Worm (Caenorhabditis elegans) whole organism, young adult: Measurements from ENCODE around the gene tre-2.

ENCODE experiments used
- B0336.3 ChIP-seq: fragments of 200-800 bp; sonication (Bioruptor generic); IDR thresholded peaks from 2 replicates; pipeline ENCODE4 v1.3.6; 2022; ENCODE audit warnings: missing genetic modification characterization, missing compliant biosample characterization
- C17E4.6 ChIP-seq: fragments of 200-800 bp; sonication (Bioruptor generic); IDR thresholded peaks from 2 replicates; pipeline ENCODE4 v1.3.6; 2022; ENCODE audit warnings: missing genetic modification reagents, missing genetic modification characterization, missing compliant biosample characterization
- F22D6.2 ChIP-seq: sonication (generic microtip); optimal IDR thresholded peaks from 2 replicates; lab custom pipeline; 2016; ENCODE audit warnings: mild to moderate bottlenecking, missing genetic modification characterization, missing compliant biosample characterization
- F23B12.7 ChIP-seq: sonication (generic microtip); optimal IDR thresholded peaks from 2 replicates; lab custom pipeline; 2017; ENCODE audit warnings: missing genetic modification characterization, mild to moderate bottlenecking, missing compliant biosample characterization, antibody characterized with exemption, moderate library complexity; ENCODE audit not compliant: insufficient read depth
- F33H1.4 ChIP-seq: fragments of 200-800 bp; sonication (Bioruptor generic); IDR thresholded peaks from 2 replicates; pipeline ENCODE4 v1.3.6; 2022; ENCODE audit warnings: missing genetic modification reagents, missing genetic modification characterization, missing compliant biosample characterization
- F57A8.1 ChIP-seq: fragments of 200-800 bp; sonication (Bioruptor generic); optimal IDR thresholded peaks from 2 replicates; lab custom pipeline; 2018; ENCODE audit warnings: mild to moderate bottlenecking, missing genetic modification characterization, moderate library complexity, missing compliant biosample characterization
- F57C9.4 ChIP-seq: sonication (generic microtip); optimal IDR thresholded peaks from 2 replicates; lab custom pipeline; 2017; ENCODE audit warnings: mild to moderate bottlenecking, missing genetic modification characterization, missing compliant biosample characterization
- T26A5.8 ChIP-seq: sonication (generic microtip); optimal IDR thresholded peaks from 2 replicates; lab custom pipeline; 2016; ENCODE audit warnings: missing genetic modification characterization, missing compliant biosample characterization
- Y53F4B.3 ChIP-seq: fragments of 200-800 bp; sonication (Bioruptor generic); IDR thresholded peaks from 2 replicates; pipeline ENCODE4 v1.3.6; 2022; ENCODE audit warnings: missing genetic modification reagents, missing genetic modification characterization, missing compliant biosample characterization
- Y53G8AR.9 ChIP-seq: fragments of 200-800 bp; sonication (Bioruptor generic); conservative IDR thresholded peaks from 2 replicates; pipeline ENCODE4 v1.3.6; 2022; ENCODE audit warnings: missing genetic modification reagents, missing genetic modification characterization, missing compliant biosample characterization
- aptf-2 ChIP-seq: fragments of 200-800 bp; sonication (Bioruptor generic); conservative IDR thresholded peaks from 2 replicates; pipeline ENCODE4 v1.3.6; 2022; ENCODE audit warnings: missing genetic modification reagents, missing genetic modification characterization, missing compliant biosample characterization
- attf-5 ChIP-seq: fragments of 200-800 bp; sonication (Bioruptor generic); optimal IDR thresholded peaks from 2 replicates; lab custom pipeline; 2018; ENCODE audit warnings: mild to moderate bottlenecking, missing genetic modification characterization, missing compliant biosample characterization
- bed-1 ChIP-seq: fragments of 200-800 bp; sonication (Bioruptor generic); IDR thresholded peaks from 2 replicates; pipeline ENCODE4 v1.3.6; 2022; ENCODE audit warnings: missing genetic modification reagents, missing genetic modification characterization, missing compliant biosample characterization
- cebp-1 ChIP-seq, 2 experiments: fragments of 200-800 bp in 1 of 2; sonication (Bioruptor generic) in 1 of 2; sonication (generic microtip) in 1 of 2; IDR thresholded peaks in 1 of 2; optimal IDR thresholded peaks in 1 of 2; 2 replicates each; pipeline versions ENCODE4 v1.3.6 to Lab custom; 2017 to 2022; ENCODE audit warnings: missing compliant biosample characterization in 2 of 2, missing genetic modification characterization in 2 of 2, mild to moderate bottlenecking in 1 of 2, missing genetic modification reagents in 1 of 2, moderate library complexity in 1 of 2
- ceh-40 ChIP-seq: fragments of 200-800 bp; sonication (Bioruptor generic); IDR thresholded peaks from 2 replicates; pipeline ENCODE4 v1.3.6; 2022; ENCODE audit warnings: missing genetic modification characterization, missing compliant biosample characterization
- ceh-79 ChIP-seq: sonication (generic microtip); optimal IDR thresholded peaks from 2 replicates; lab custom pipeline; 2017; ENCODE audit warnings: mild to moderate bottlenecking, missing genetic modification characterization, missing compliant biosample characterization
- ceh-91 ChIP-seq: fragments of 200-800 bp; sonication (Bioruptor generic); IDR thresholded peaks from 2 replicates; pipeline ENCODE4 v1.3.6; 2022; ENCODE audit warnings: missing genetic modification reagents, missing genetic modification characterization, missing compliant biosample characterization
- chd-7 ChIP-seq: sonication (generic microtip); optimal IDR thresholded peaks from 2 replicates; lab custom pipeline; 2016; ENCODE audit warnings: mild to moderate bottlenecking, missing genetic modification characterization, moderate library complexity, missing compliant biosample characterization
- egl-18 ChIP-seq: fragments of 200-800 bp; sonication (Bioruptor generic); IDR thresholded peaks from 2 replicates; pipeline ENCODE4 v1.3.6; 2022; ENCODE audit warnings: missing genetic modification reagents, missing genetic modification characterization, missing compliant biosample characterization
- egrh-3 ChIP-seq: fragments of 200-800 bp; sonication (Bioruptor generic); IDR thresholded peaks from 2 replicates; pipeline ENCODE4 v1.3.6; 2022; ENCODE audit warnings: missing genetic modification reagents, missing genetic modification characterization, missing compliant biosample characterization
- ets-4 ChIP-seq: fragments of 200-800 bp; sonication (Bioruptor generic); optimal IDR thresholded peaks from 2 replicates; lab custom pipeline; 2018; ENCODE audit warnings: mild to moderate bottlenecking, missing genetic modification characterization, missing compliant biosample characterization
- hlh-12 ChIP-seq: sonication (generic microtip); optimal IDR thresholded peaks from 2 replicates; lab custom pipeline; 2016; ENCODE audit warnings: missing genetic modification characterization, missing compliant biosample characterization
- hsf-1 ChIP-seq: fragments of 200-800 bp; sonication (Bioruptor generic); IDR thresholded peaks from 2 replicates; pipeline ENCODE4 v1.3.6; 2022; ENCODE audit warnings: missing genetic modification reagents, missing genetic modification characterization, missing compliant biosample characterization
- let-526 ChIP-seq: fragments of 200-800 bp; sonication (Bioruptor generic); IDR thresholded peaks from 2 replicates; pipeline ENCODE4 v1.3.6; 2022; ENCODE audit warnings: missing genetic modification reagents, missing genetic modification characterization, missing compliant biosample characterization
- let-607 ChIP-seq, 2 experiments: fragments of 200-800 bp in 1 of 2; sonication (Bioruptor generic) in 1 of 2; sonication (generic microtip) in 1 of 2; optimal IDR thresholded peaks; 2 replicates each; lab custom pipeline; 2016 to 2018; ENCODE audit warnings: mild to moderate bottlenecking in 2 of 2, missing compliant biosample characterization in 2 of 2, missing genetic modification characterization in 2 of 2, moderate library complexity in 2 of 2, missing genotype in 1 of 2
- lin-35 ChIP-seq, 3 experiments: fragments of 150-350 bp in 2 of 3; sonication (generic microtip) in 1 of 3; optimal IDR thresholded peaks; 2 replicates each; lab custom pipeline; 2014 to 2018; ENCODE audit warnings: missing biosample characterization in 3 of 3, missing genetic modification characterization in 3 of 3, missing genetic modification reagents in 3 of 3
- madf-6 ChIP-seq: fragments of 200-800 bp; sonication (Bioruptor generic); IDR thresholded peaks from 2 replicates; pipeline ENCODE4 v1.3.6; 2022; ENCODE audit warnings: missing genetic modification reagents, missing genetic modification characterization, missing compliant biosample characterization
- mel-28 ChIP-seq: sonication (generic microtip); optimal IDR thresholded peaks from 2 replicates; lab custom pipeline; 2016; ENCODE audit warnings: borderline replicate concordance, mild to moderate bottlenecking, missing genetic modification characterization, missing compliant biosample characterization
- nfyb-1 ChIP-seq: fragments of 200-800 bp; sonication (Bioruptor generic); IDR thresholded peaks from 2 replicates; pipeline ENCODE4 v1.3.6; 2022; ENCODE audit warnings: missing genetic modification reagents, missing genetic modification characterization, missing compliant biosample characterization
- nhr-120 ChIP-seq: fragments of 200-800 bp; sonication (Bioruptor generic); IDR thresholded peaks from 2 replicates; pipeline ENCODE4 v1.3.6; 2022; ENCODE audit warnings: missing genetic modification characterization, missing compliant biosample characterization
- pha-4 ChIP-seq: fragments of 150-350 bp; sonication (generic microtip); optimal IDR thresholded peaks from 2 replicates; lab custom pipeline; 2014; ENCODE audit warnings: missing biosample characterization, missing genetic modification reagents, missing genetic modification characterization
- rcor-1 ChIP-seq: fragments of 200-800 bp; sonication (Bioruptor generic); IDR thresholded peaks from 2 replicates; pipeline ENCODE4 v1.3.6; 2022; ENCODE audit warnings: missing genetic modification reagents, missing genetic modification characterization, missing compliant biosample characterization
- repo-1 ChIP-seq: sonication (generic microtip); optimal IDR thresholded peaks from 2 replicates; lab custom pipeline; 2017; ENCODE audit warnings: mild to moderate bottlenecking, missing genetic modification characterization, missing compliant biosample characterization
- rpc-1 ChIP-seq, 2 experiments: fragments of 150-350 bp in 1 of 2; sonication (generic microtip) in 1 of 2; optimal IDR thresholded peaks; 2 replicates each; lab custom pipeline; 2014 to 2018; ENCODE audit warnings: missing biosample characterization in 1 of 2, missing genetic modification characterization in 1 of 2, missing genetic modification reagents in 1 of 2, missing genotype in 1 of 2
- snpc-3.4 ChIP-seq: sonication (generic microtip); optimal IDR thresholded peaks from 2 replicates; lab custom pipeline; 2017; ENCODE audit warnings: missing genetic modification characterization, mild to moderate bottlenecking, missing compliant biosample characterization, antibody characterized with exemption, moderate library complexity, missing genotype, missing genetic modification reagents
- somi-1 ChIP-seq: fragments of 200-800 bp; sonication (Bioruptor generic); optimal IDR thresholded peaks from 2 replicates; lab custom pipeline; 2018; ENCODE audit warnings: mild to moderate bottlenecking, missing genetic modification characterization, missing compliant biosample characterization
- sptf-2 ChIP-seq: fragments of 200-800 bp; sonication (Bioruptor generic); optimal IDR thresholded peaks from 2 replicates; lab custom pipeline; 2018; ENCODE audit warnings: mild to moderate bottlenecking, missing genetic modification characterization, missing compliant biosample characterization
- tbp1 ChIP-seq: fragments of 200-800 bp; sonication (Bioruptor generic); optimal IDR thresholded peaks from 2 replicates; lab custom pipeline; 2018; ENCODE audit warnings: mild to moderate bottlenecking, missing genetic modification characterization, missing compliant biosample characterization
- tlf-1 ChIP-seq: fragments of 200-800 bp; sonication (Bioruptor generic); optimal IDR thresholded peaks from 2 replicates; lab custom pipeline; 2018; ENCODE audit warnings: mild to moderate bottlenecking, missing genetic modification characterization, missing compliant biosample characterization
- zim-3 ChIP-seq: sonication (generic microtip); optimal IDR thresholded peaks from 2 replicates; lab custom pipeline; 2017; ENCODE audit warnings: mild to moderate bottlenecking, missing genetic modification characterization, moderate library complexity, missing compliant biosample characterization
- ztf-25 ChIP-seq: fragments of 200-800 bp; sonication (Bioruptor generic); IDR thresholded peaks from 2 replicates; pipeline ENCODE4 v1.3.6; 2022; ENCODE audit warnings: missing genetic modification reagents, missing genetic modification characterization, missing compliant biosample characterization

The tre-2 gene

ce11 chrIV:6912851-6913588 lies 29.8 kb upstream of the tre-2 start, which contains the start of gene T22D1.3 (continued):
- TF ChIP-seq somi-1 (GFP tag; lab: Kevin White, UChicago) (no peak), snpc-3.4 (tag; lab: Kevin White, UChicago) (peak; percentile 9), B0336.3 (GFP tag; lab: Robert Waterston, UW) (peak; percentile 46; the same call in 1 of the 2 replicates), lin-35 (GFP tag; optimal IDR thresholded peaks at IDR 0.05; lab: Kevin White, UChicago) (peak in 1 of 3 experiments; percentile 3), chd-7 (tag; lab: Kevin White, UChicago) (peak; percentile 26), bed-1 (GFP tag; lab: Robert Waterston, UW) (no peak), F23B12.7 (tag; lab: Kevin White, UChicago) (no peak), let-607 (tag; optimal IDR thresholded peaks at IDR 0.05; lab: Kevin White, UChicago) (no peak), Y53F4B.3 (GFP tag; lab: Robert Waterston, UW) (no peak), ceh-40 (GFP tag; lab: Robert Waterston, UW) (no peak), hsf-1 (GFP tag; lab: Robert Waterston, UW) (0 out of 2 replicates have a peak, but pooled peaks have one; percentile 57), Y53G8AR.9 (GFP tag; lab: Robert Waterston, UW) (0 out of 2 replicates have a peak, but pooled peaks have one; percentile 61), ceh-91 (GFP tag; lab: Robert Waterston, UW) (no peak), tbp1 (GFP tag; lab: Kevin White, UChicago) (peak; percentile 37), nfyb-1 (peak; percentile 34; the same call in 1 of the 2 replicates), ztf-25 (GFP tag; lab: Robert Waterston, UW) (no peak), attf-5 (GFP tag; lab: Kevin White, UChicago) (no peak), madf-6 (GFP tag; lab: Robert Waterston, UW) (0 out of 2 replicates have a peak, but pooled peaks have one; percentile 16), F22D6.2 (tag; lab: Kevin White, UChicago) (no peak), zim-3 (tag; lab: Kevin White, UChicago) (peak; percentile 56), egl-18 (no peak)
- TF ChIP-seq, all 124 proteins: peak for 18

- TF ChIP-seq F33H1.4 (peak; percentile 88), ztf-25 (GFP tag; lab: Robert Waterston, UW) (no peak), T26A5.8 (tag; lab: Kevin White, UChicago) (no peak), let-526 (no peak), ceh-40 (GFP tag; lab: Robert Waterston, UW) (no peak), nhr-120 (GFP tag; lab: Robert Waterston, UW) (no peak), C17E4.6 (GFP tag; lab: Robert Waterston, UW) (no peak), F57A8.1 (GFP tag; lab: Kevin White, UChicago) (no peak), cebp-1 (GFP tag; IDR thresholded peaks at IDR 0.05; lab: Robert Waterston, UW) (no peak), cebp-1 (tag; optimal IDR thresholded peaks at IDR 0.05; lab: Kevin White, UChicago) (no peak), attf-5 (GFP tag; lab: Kevin White, UChicago) (no peak), somi-1 (GFP tag; lab: Kevin White, UChicago) (no peak), repo-1 (no peak), hsf-1 (GFP tag; lab: Robert Waterston, UW) (no peak), snpc-3.4 (tag; lab: Kevin White, UChicago) (no peak), rpc-1 (optimal IDR thresholded peaks at IDR 0.05; lab: Kevin White, UChicago) (no peak), rpc-1 (tag; optimal IDR thresholded peaks at IDR 0.05; lab: Kevin White, UChicago) (no peak), ets-4 (GFP tag; lab: Kevin White, UChicago) (no peak), egrh-3 (GFP tag; lab: Robert Waterston, UW) (no peak), hlh-12 (tag; lab: Kevin White, UChicago) (no peak), F57C9.4 (no peak), aptf-2 (GFP tag; lab: Robert Waterston, UW) (no peak), ceh-79 (tag; lab: Kevin White, UChicago) (no peak), rcor-1 (GFP tag; lab: Robert Waterston, UW) (no peak), Y53G8AR.9 (GFP tag; lab: Robert Waterston, UW) (no peak), sptf-2 (GFP tag; lab: Kevin White, UChicago) (no peak), pha-4 (tag; lab: Kevin White, UChicago) (no peak), tlf-1 (GFP tag; lab: Kevin White, UChicago) (no peak), mel-28 (tag; lab: Kevin White, UChicago) (no peak)
Observed at ce11 chrIV:6909863-6910733, 26.9 kb upstream of the tre-2 start, which contains the start of the genes rpn-1 and ribo-1. TSS of gene rpn-1 (minus strand) at chrIV:6909913. TSS of gene ribo-1 (plus strand) at chrIV:6910683.
